Fruit fly (Drosophila melanogaster): Measurements from ENCODE around the gene HIPP1.
A peak's percentile ranks its signal among the peaks of the same experiment; 100 is the strongest.

The HIPP1 gene

dm6 chr3L:20835882-20836281 is 26.4 kb downstream of the HIPP1 start, which contains the start of gene CG3288:
TSS of gene CG3288 (plus strand) at chr3L:20836182.
- TF ChIP-seq brk (GFP tag; optimal IDR thresholded peaks at IDR 0.05) (no peak), CrebA (GFP tag; optimal IDR thresholded peaks at IDR 0.05; ENCODE audit: borderline replicate concordance) (no peak), jim (GFP tag; optimal IDR thresholded peaks at IDR 0.05) (no peak), Dif (GFP tag; optimal IDR thresholded peaks at IDR 0.05; ENCODE audit: partially characterized antibody) (no peak), usp (GFP tag; optimal IDR thresholded peaks at IDR 0.05) (no peak), ey (GFP tag; optimal IDR thresholded peaks at IDR 0.05) (no peak), OdsH (GFP tag; optimal IDR thresholded peaks at IDR 0.05) (no peak), Mio (GFP tag; optimal IDR thresholded peaks at IDR 0.05) (no peak), psq (GFP tag; optimal IDR thresholded peaks at IDR 0.05) (no peak), pan (optimal IDR thresholded peaks at IDR 0.05) (no peak), br (GFP tag; optimal IDR thresholded peaks at IDR 0.05) (no peak), fru (GFP tag; optimal IDR thresholded peaks at IDR 0.05) (no peak), lola (GFP tag; optimal IDR thresholded peaks at IDR 0.05) (no peak), CG9705 (GFP tag; optimal IDR thresholded peaks at IDR 0.05) (no peak), woc (GFP tag; optimal IDR thresholded peaks at IDR 0.05) (no peak), Rel (GFP tag; optimal IDR thresholded peaks at IDR 0.05) (no peak), Rel (tag; optimal IDR thresholded peaks at IDR 0.05) (no peak), Jra (GFP tag; optimal IDR thresholded peaks at IDR 0.05) (no peak), foxo (GFP tag; optimal IDR thresholded peaks at IDR 0.05) (no peak), Hr78 (GFP tag; optimal IDR thresholded peaks at IDR 0.05) (no peak), sv (GFP tag; optimal IDR thresholded peaks at IDR 0.05) (no peak)

DNA sequence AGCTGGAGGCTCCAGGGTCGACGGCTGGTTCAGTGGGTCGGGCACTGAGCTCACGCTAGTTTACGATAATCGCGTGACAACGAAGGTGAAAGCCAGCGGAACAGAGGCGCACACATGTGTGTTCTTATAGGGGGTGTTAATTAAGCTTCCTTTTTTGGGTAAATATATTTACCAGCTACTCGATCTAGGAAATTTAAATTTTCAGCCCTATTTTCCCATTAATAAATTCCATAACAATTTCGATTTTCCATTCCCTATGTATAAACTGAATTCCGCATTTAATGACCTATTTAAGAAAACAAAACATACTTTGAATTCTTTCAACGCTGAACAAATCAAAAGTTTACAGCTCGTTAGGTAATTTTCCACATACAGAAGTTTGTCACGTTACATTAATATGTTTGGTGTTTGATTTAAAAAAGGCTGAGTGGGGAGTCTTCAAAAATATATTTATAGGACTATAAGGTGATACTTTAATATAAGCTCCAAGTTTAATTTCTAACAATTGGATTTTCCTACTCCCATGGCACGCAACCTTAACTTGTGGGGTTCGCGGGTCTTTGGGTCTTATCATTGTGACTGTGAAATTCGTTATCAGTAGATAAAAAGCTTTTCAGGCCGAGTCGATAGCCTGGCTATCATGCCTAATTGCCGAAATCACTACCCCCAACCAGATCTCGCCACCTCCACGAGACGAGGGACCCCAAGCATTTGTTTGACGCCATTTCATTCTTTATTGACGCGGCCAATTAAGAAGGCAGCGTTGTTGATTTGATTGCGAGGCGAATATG is 27.8 kb downstream of the HIPP1 start, which contains the start of gene CG13255:
Gene CG13255 (plus strand): TSS at position 449 of the 791 bp plus-strand sequence.
- peak; percentile 48 for TF ChIP-seq h (GFP tag; optimal IDR thresholded peaks at IDR 0.05)
- TF ChIP-seq Vsx2 (GFP tag; optimal IDR thresholded peaks at IDR 0.05; ENCODE audit: partially characterized antibody), result peak; percentile 49
- no peak for TF ChIP-seq brk (GFP tag; optimal IDR thresholded peaks at IDR 0.05)
- no peak for TF ChIP-seq CrebA (GFP tag; optimal IDR thresholded peaks at IDR 0.05; ENCODE audit: borderline replicate concordance)
- peak; percentile 50 for TF ChIP-seq HLH106 (tag; optimal IDR thresholded peaks at IDR 0.05)
- no peak for TF ChIP-seq jim (GFP tag; optimal IDR thresholded peaks at IDR 0.05)
- TF ChIP-seq GATAd (GFP tag; optimal IDR thresholded peaks at IDR 0.05), result no peak
- peak; percentile 27 for TF ChIP-seq rgr (GFP tag; optimal IDR thresholded peaks at IDR 0.05)
- no peak for TF ChIP-seq usp (GFP tag; optimal IDR thresholded peaks at IDR 0.05)
- TF ChIP-seq Abd-B (GFP tag; optimal IDR thresholded peaks at IDR 0.05), result no peak
- TF ChIP-seq fru (GFP tag; optimal IDR thresholded peaks at IDR 0.05), result peak; percentile 52
- no peak for TF ChIP-seq N (GFP tag; optimal IDR thresholded peaks at IDR 0.05)
- TF ChIP-seq OdsH (GFP tag; optimal IDR thresholded peaks at IDR 0.05), result peak; percentile 63
- TF ChIP-seq Hnf4 (GFP tag; optimal IDR thresholded peaks at IDR 0.05), result no peak
- TF ChIP-seq lola (GFP tag; optimal IDR thresholded peaks at IDR 0.05), result no peak
- no peak for TF ChIP-seq dsf (GFP tag; optimal IDR thresholded peaks at IDR 0.05; ENCODE audit: borderline replicate concordance)
- TF ChIP-seq pan (optimal IDR thresholded peaks at IDR 0.05), result no peak
- TF ChIP-seq ey (GFP tag; optimal IDR thresholded peaks at IDR 0.05), result peak; percentile 61
- no peak for TF ChIP-seq Rel (GFP tag; optimal IDR thresholded peaks at IDR 0.05)
- TF ChIP-seq Rel (tag; optimal IDR thresholded peaks at IDR 0.05), result no peak
- TF ChIP-seq foxo (GFP tag; optimal IDR thresholded peaks at IDR 0.05), result peak in 1 of 2 experiments; percentile 74
- no peak for TF ChIP-seq Dif (GFP tag; optimal IDR thresholded peaks at IDR 0.05; ENCODE audit: partially characterized antibody)
- TF ChIP-seq dmrt93B (GFP tag; optimal IDR thresholded peaks at IDR 0.05), result peak; percentile 39
- TF ChIP-seq CG32264 (GFP tag; optimal IDR thresholded peaks at IDR 0.05), result no peak
- TF ChIP-seq dl (GFP tag; optimal IDR thresholded peaks at IDR 0.05; ENCODE audit: insufficient read depth in 1 of 2, partially characterized antibody in 2 of 2), result no peak
- TF ChIP-seq woc (GFP tag; optimal IDR thresholded peaks at IDR 0.05), result no peak
- TF ChIP-seq Sp1 (GFP tag; optimal IDR thresholded peaks at IDR 0.05), result peak; percentile 24
- no peak for TF ChIP-seq Jra (GFP tag; optimal IDR thresholded peaks at IDR 0.05)
- no peak for TF ChIP-seq Myc (optimal IDR thresholded peaks at IDR 0.05)
- peak; percentile 26 for TF ChIP-seq Hr83 (GFP tag; optimal IDR thresholded peaks at IDR 0.05; ENCODE audit: poor library complexity, severe bottlenecking)
- TF ChIP-seq sage (GFP tag; optimal IDR thresholded peaks at IDR 0.05), result no peak
- TF ChIP-seq psq (GFP tag; optimal IDR thresholded peaks at IDR 0.05), result peak; percentile 35
- TF ChIP-seq CG9705 (GFP tag; optimal IDR thresholded peaks at IDR 0.05), result no peak
- peak; percentile 41 for TF ChIP-seq br (GFP tag; optimal IDR thresholded peaks at IDR 0.05)
- TF ChIP-seq tai (GFP tag; optimal IDR thresholded peaks at IDR 0.05), result peak; percentile 50
- no peak for TF ChIP-seq Dfd (GFP tag; optimal IDR thresholded peaks at IDR 0.05)
- no peak for TF ChIP-seq Hr78 (GFP tag; optimal IDR thresholded peaks at IDR 0.05)
- TF ChIP-seq Mio (GFP tag; optimal IDR thresholded peaks at IDR 0.05), result no peak
- TF ChIP-seq sv (GFP tag; optimal IDR thresholded peaks at IDR 0.05), result no peak
